Fruit fly (Drosophila melanogaster): ENCODE measurements around the gene CG13075.

CG13075 gene

DNA sequence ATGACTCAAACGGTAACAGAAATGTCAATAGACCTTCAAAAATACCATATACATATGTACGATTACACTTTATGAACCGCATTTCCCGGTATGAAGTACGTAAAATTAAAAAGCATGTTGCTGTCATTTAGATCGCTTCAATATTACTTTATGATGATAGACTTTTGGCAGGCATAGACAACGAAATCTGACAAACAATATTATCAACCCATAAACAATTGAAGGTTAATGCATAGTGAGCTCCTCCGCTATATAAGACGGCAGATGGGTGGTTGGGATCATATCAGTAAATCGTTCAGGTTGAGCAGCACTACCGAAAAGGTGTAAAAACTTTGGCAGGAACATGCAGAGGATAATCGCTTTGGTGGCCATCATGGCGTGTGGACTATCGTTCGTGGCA lies at the start of gene CG13075:
CG13075 (plus strand) TSS at position 301 of the 400 bp plus-strand sequence.
- no peak for TF ChIP-seq h (optimal IDR thresholded peaks at IDR 0.05)
- no peak for TF ChIP-seq Myc (optimal IDR thresholded peaks at IDR 0.05)
- no peak for TF ChIP-seq Sin3A (optimal IDR thresholded peaks at IDR 0.05)
- TF ChIP-seq ttk (optimal IDR thresholded peaks at IDR 0.05): no peak
- no peak for TF ChIP-seq insv (optimal IDR thresholded peaks at IDR 0.05)
- TF ChIP-seq psq (optimal IDR thresholded peaks at IDR 0.05): no peak

DNA sequence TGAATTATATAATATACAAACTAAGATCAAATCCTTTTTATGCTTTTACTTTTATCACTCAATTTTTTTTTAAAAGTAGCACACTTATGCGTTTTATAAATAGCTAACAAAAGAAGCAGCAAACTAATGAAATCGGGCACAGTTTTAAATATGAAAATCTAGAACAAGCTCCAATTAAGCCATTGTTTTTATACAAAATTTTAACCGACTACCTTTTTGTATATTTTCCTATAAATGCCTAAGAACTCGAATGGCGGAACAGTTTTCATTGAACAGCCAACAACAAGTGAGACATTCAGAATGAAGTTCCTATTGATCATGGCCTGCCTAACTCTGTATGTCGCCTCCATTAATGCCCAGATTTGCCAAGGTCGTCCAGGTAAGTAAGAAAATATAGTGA lies 49.6 kb upstream of the CG13075 start, which contains the start of gene CG42538:
CG42538 (plus strand) TSS at position 301 of the 400 bp plus-strand sequence.
- TF ChIP-seq Myc (optimal IDR thresholded peaks at IDR 0.05): no peak
- no peak for TF ChIP-seq insv (optimal IDR thresholded peaks at IDR 0.05)
- no peak for TF ChIP-seq psq (optimal IDR thresholded peaks at IDR 0.05)

DNA sequence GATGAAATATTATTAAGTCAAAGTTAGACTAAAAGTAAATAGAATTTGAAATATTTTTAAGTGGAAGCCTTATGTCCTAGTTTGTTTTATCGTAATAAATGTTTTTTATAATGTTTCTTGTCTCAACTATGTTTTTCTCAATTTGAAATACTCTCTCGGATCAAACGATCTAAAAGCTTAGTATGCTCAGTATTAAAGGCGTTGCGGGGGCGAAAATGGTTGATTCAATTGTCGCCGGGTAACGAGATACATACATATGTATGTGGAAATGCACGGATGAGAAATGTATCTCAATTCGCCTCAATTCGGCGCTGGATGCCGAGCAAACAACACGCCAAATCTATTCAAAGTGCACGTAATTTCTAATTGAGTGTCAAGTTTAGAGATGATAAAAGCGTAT lies 48.6 kb upstream of the CG13075 start, which contains the start of gene CG5895:
CG5895 (plus strand) TSS at position 301 of the 400 bp plus-strand sequence.
- TF ChIP-seq ttk (optimal IDR thresholded peaks at IDR 0.05) (no peak), insv (optimal IDR thresholded peaks at IDR 0.05) (no peak), psq (optimal IDR thresholded peaks at IDR 0.05) (no peak), h (optimal IDR thresholded peaks at IDR 0.05) (no peak), Myc (optimal IDR thresholded peaks at IDR 0.05) (no peak), Sin3A (optimal IDR thresholded peaks at IDR 0.05) (no peak)

DNA sequence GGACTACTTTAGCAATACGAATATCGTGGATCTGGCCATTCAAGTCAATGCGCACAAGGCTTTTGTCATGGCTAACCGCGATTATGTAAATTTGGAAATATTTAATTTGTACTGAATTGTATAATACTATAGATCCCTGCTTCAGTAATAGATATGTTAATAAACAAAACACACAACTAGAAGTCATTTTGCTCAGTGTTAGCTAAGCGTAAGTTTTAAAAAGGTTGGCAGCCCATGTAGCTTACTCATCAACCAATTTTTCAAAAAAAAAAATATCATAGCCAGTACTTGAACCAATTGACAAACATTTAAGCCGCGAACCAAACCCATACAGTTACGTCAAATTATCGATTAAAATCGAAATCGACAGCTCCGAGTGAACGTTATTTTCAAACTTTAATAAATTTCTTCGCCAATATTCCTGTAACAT lies 46.7 kb upstream of the CG13075 start:
- TF ChIP-seq Sin3A (optimal IDR thresholded peaks at IDR 0.05) (no peak), h (optimal IDR thresholded peaks at IDR 0.05) (no peak), ttk (optimal IDR thresholded peaks at IDR 0.05) (no peak), psq (optimal IDR thresholded peaks at IDR 0.05) (no peak), insv (optimal IDR thresholded peaks at IDR 0.05) (no peak), Myc (optimal IDR thresholded peaks at IDR 0.05) (no peak)

DNA sequence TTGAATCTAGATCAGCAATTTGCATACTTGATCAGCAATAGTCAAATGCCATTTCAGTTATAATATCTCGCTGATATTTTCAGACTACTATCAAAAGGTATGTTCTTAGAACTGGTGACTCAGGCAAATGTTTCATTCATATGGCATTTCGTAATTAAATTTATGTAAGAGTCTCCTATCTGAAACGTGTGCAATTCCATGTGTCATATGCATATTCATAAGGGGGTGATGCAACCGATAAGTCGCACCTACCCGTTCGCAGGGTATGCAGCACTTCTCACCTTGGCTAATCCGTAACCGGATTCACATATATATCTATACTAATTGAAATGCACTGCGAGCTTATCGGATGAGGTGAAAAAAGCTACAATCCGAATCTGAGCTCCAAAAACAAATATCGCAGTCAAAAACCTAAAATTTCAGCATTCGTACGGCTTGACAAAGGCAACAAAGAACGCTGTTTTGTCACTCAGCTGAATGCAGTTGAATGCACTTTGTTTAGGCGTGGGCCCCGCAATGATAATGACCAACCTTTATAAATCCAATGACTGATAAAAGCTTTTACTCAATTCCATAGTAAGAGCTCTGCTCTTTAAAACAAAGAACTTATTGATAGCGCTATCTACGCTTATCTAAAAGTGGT lies 46.0 kb upstream of the CG13075 start:
- TF ChIP-seq Myc (optimal IDR thresholded peaks at IDR 0.05) (no peak), insv (optimal IDR thresholded peaks at IDR 0.05) (no peak), psq (optimal IDR thresholded peaks at IDR 0.05) (no peak), ttk (optimal IDR thresholded peaks at IDR 0.05) (no peak)

DNA sequence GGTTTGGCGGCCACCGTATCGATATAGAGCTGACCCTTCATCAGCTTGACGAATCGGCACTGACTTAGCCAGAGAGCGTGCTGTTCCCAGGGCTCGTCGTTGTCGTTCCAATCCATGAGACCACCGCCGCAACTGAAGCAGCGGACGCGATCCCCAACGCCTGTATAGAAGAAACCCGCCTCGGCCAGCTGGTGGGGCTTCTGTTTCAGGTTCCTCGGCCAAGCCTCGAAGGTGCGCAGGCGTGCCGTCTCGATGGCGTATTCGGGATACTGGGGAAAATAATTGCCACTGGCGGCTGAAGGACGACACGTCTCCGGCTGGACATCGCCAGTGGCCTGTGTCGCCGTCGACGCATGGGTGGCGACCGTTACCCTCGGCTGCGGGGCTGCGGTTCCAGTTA lies 44.7 kb upstream of the CG13075 start:
- no peak for TF ChIP-seq psq (optimal IDR thresholded peaks at IDR 0.05)

DNA sequence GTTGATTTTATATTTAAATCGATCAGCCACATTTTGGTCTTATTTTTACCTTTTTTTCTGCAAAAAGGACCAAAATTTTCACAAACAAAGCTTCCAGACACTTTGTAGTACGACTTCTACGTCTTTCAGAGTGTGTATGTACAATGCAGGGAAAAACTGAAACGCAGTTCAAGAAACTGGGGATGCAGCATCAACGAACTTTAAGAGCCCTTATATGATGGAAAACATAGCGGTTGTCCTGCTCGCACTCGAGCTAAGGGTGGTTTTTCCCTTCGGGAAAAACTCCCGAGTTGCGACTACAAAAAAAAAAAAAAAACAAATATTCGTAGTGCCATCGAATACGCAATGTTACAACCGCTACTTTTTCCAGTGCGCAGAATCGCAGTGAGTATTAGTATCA lies 43.4 kb upstream of the CG13075 start:
- TF ChIP-seq h (optimal IDR thresholded peaks at IDR 0.05) (no peak), insv (optimal IDR thresholded peaks at IDR 0.05) (no peak), ttk (optimal IDR thresholded peaks at IDR 0.05) (no peak), psq (optimal IDR thresholded peaks at IDR 0.05) (no peak), Sin3A (optimal IDR thresholded peaks at IDR 0.05) (no peak), Myc (optimal IDR thresholded peaks at IDR 0.05) (no peak)

DNA sequence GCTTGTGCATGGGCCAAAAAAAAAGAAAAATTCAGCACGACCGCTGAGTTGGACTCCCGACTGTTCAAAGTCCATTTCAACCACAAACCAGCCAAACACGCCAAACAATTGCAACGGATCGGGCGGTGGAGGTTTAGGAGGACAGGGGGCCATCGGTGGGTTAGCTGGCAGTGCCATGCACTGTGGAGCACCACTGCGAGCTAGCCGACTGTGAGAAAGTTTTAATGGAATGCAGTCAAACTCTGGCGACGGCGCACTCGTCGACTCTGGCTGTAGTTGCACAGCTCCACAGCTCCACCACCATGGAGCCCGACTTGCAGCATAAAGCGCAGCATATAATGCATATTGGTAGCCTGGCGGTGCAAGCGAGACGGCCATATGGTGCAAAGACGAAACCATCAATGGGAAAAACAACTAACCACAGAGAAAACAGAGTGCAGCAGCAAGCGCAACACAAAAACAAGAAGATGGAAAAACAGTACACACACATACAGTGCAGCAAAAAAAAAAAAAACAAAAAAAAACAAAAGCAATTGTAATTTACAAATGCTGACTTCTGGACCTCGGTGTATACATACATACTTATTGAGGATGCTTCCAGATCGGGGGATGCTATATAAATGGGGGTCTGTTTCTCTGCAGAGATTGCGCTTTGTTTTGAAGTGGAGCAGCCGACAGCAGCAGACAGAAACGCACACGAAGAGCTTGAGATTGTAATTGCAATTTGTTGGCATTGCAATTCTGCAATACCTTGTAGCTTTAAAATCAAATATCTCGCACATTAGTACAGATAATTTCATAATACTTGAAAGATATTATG lies 42.3 kb upstream of the CG13075 start:
- TF ChIP-seq h (optimal IDR thresholded peaks at IDR 0.05): no peak

DNA sequence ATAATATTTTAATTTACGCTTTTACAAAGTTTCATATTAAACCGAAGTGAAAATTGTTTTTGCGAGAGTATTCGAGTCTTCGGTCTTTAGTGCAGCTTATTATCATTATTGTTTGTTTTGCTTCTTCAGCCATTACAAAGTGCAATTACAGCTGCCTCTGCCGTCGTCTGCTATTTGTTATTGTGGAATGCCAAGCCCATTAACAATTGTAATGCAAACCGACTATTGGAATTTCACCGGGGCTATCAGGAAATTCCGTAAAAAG lies 41.8 kb upstream of the CG13075 start:
- TF ChIP-seq ttk (optimal IDR thresholded peaks at IDR 0.05) (no peak), Myc (optimal IDR thresholded peaks at IDR 0.05) (no peak), h (optimal IDR thresholded peaks at IDR 0.05) (no peak), psq (optimal IDR thresholded peaks at IDR 0.05) (no peak), insv (optimal IDR thresholded peaks at IDR 0.05) (no peak), Sin3A (optimal IDR thresholded peaks at IDR 0.05) (no peak)

DNA sequence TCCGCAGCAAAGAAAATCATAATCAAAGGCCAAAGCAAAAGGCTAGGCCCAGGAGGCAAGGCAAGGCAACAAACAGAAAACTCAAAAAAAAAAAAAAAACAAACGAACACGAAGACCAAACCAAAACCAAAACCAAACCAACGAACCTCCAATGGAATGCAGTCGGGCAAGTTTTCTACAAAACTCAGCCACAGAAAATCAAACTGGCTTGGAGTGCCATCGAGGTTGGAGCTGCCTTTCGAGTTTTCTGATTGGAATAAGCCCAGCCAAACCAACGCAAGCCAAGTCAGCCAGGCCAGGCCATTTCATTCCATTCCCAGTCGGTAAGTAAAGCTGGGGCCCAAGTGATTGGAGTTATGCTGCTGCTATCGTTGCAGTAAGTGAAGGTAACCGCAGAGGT lies 41.2 kb upstream of the CG13075 start:
- TF ChIP-seq h (optimal IDR thresholded peaks at IDR 0.05): no peak
- no peak for TF ChIP-seq insv (optimal IDR thresholded peaks at IDR 0.05)
- no peak for TF ChIP-seq Myc (optimal IDR thresholded peaks at IDR 0.05)
- TF ChIP-seq Sin3A (optimal IDR thresholded peaks at IDR 0.05): no peak
- TF ChIP-seq psq (optimal IDR thresholded peaks at IDR 0.05): no peak
- no peak for TF ChIP-seq ttk (optimal IDR thresholded peaks at IDR 0.05)

DNA sequence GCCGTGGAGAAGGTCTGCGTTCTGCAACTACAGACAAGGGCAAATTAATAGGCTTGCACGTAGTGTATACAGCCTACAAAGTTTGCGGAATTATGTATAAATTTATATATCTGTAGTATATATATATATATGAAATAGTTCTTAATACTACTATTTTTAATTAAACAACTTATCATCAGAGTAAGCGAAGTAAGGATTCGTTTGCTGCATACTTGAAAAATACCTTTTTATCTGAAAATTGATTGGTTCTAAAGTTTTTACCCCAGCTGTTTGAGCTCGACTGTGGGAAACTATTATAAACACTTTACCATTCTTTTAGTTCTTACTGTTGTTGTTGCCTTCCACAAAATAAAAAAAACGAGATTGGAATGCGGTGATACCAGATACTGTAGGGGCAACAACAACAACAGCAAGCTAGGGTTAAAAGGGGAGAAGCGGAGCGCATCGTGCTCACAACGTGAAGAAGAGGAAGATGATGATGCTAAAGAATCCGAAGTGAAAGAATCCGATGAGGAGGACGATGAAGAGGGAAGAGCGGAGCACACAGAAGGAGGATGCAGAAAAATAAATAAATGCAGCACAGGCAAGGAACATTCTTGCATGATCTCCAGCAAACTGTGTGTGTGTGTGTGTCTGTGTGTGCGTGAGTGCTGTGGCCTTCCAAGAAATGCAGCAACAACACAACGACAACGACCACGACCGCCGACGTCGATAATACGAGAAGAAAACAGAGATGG lies 40.6 kb upstream of the CG13075 start:
- TF ChIP-seq insv (optimal IDR thresholded peaks at IDR 0.05) (no peak), Myc (optimal IDR thresholded peaks at IDR 0.05) (no peak), psq (optimal IDR thresholded peaks at IDR 0.05) (no peak), ttk (optimal IDR thresholded peaks at IDR 0.05) (no peak), Sin3A (optimal IDR thresholded peaks at IDR 0.05) (no peak), h (optimal IDR thresholded peaks at IDR 0.05) (no peak)

DNA sequence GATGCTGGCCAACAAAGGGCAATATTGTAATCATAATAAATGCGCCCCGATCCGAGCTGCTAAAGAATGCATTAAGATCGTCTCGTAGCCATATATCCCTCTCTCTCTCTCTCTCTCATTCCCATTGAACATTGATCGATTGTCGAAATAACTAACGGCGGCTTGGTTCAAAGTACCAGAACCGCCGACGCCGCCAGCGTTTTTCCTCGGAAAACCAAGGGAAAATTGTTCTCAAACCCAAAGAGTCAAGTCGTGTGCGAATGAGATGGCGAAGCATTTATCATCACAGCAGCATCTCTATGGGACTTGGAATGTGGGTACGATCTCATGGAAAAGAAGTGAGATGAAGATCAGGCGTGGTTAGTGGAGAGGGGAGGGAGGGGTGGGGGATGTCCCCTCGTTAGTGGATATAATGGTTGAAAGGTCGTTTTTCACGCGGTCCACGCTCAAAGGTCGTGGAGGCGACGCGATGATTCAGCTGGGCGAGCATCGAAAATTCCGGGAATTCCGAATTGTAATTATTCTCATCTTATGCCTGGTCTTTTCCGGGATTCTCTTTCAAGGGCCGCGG lies 39.9 kb upstream of the CG13075 start:
- TF ChIP-seq h (optimal IDR thresholded peaks at IDR 0.05) (no peak), ttk (optimal IDR thresholded peaks at IDR 0.05) (no peak), Myc (optimal IDR thresholded peaks at IDR 0.05) (no peak), insv (optimal IDR thresholded peaks at IDR 0.05) (no peak), Sin3A (optimal IDR thresholded peaks at IDR 0.05) (no peak)
